Worm (Caenorhabditis elegans): ENCODE data around the gene idhb-1.
A peak's percentile ranks its signal among the peaks of the same experiment; 100 is the strongest.

idhb-1 gene

ce11 chrX:14134883-14135282, 39.0 kb downstream of the idhb-1 start (continued):
- TF ChIP-seq hif-1 (tag; optimal IDR thresholded peaks at IDR 0.05) (no peak), nhr-41 (GFP tag; IDR thresholded peaks at IDR 0.05) (no peak)

ce11 chrX:14134244-14134643, 39.6 kb downstream of the idhb-1 start, which contains the start of gene F28H6.8:
Gene F28H6.8, minus strand, starts transcription at chrX:14134344.
- TF ChIP-seq unc-62 (GFP tag; optimal IDR thresholded peaks at IDR 0.05 in 1 of 2) (peak in 1 of 2 experiments; percentile 71), unc-62 (tag; optimal IDR thresholded peaks at IDR 0.05) (no peak), Y75B8A.6 (GFP tag; IDR thresholded peaks at IDR 0.05) (no peak), zfp-3 (GFP tag; conservative IDR thresholded peaks at IDR 0.05) (no peak), mdt-29 (GFP tag; IDR thresholded peaks at IDR 0.05) (no peak), hlh-30 (tag; optimal IDR thresholded peaks at IDR 0.05; ENCODE audit: insufficient read depth) (no peak), lin-15B (tag; optimal IDR thresholded peaks at IDR 0.05) (no peak)

DNA sequence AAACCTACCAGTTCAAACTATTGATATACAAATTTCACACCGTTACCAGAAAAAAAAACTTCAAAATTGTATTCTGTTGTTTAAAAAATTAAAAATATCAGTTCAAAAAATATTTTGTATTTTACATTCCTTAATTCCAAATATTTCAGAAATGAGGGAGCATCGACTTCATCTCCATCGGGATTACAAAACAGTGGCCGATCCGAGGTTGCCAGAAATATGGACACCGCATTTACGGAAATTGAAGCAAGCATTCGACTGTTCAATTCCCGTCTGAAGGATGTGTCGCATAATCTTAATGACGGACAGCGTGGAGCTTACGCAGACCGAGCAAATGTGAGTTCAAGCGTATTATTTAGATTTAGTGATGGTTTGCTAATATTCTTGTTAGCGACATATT, 41.2 kb downstream of the idhb-1 start:
- TF ChIP-seq unc-62 (GFP tag; optimal IDR thresholded peaks at IDR 0.05 in 1 of 2) = peak in 1 of 2 experiments; percentile 62
- no peak for TF ChIP-seq unc-62 (tag; optimal IDR thresholded peaks at IDR 0.05)
- no peak for TF ChIP-seq mep-1 (tag; optimal IDR thresholded peaks at IDR 0.05)

DNA sequence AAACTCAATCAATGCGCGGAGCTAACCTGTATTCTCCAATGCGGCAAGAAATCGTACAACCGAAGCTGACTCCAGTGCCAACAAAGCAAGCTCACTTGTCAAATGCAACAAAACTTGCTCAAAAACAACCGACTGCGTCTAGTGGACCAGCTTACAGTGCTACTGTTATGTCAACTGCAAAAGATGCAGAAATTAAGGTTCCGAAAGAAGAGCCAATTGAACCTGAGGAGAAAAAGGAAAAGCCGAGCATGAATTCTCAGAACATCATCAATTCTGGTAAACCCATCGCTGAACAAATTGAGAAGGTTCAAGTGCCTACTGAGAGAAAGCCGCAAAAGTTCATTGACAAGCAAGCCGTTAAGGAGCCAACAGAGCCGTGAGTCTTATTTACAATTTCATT, 42.4 kb downstream of the idhb-1 start:
- TF ChIP-seq zfp-3 (GFP tag; conservative IDR thresholded peaks at IDR 0.05) = no peak
- TF ChIP-seq aha-1 (tag) = peak; percentile 90

- no peak for TF ChIP-seq ceh-28 (tag; optimal IDR thresholded peaks at IDR 0.05)
- TF ChIP-seq rbr-2 (tag; optimal IDR thresholded peaks at IDR 0.05) = peak; percentile 4
- TF ChIP-seq hlh-30 (tag; optimal IDR thresholded peaks at IDR 0.05; ENCODE audit: insufficient read depth) = peak; percentile 29
- peak; percentile 17 for TF ChIP-seq mxl-3 (GFP tag; optimal IDR thresholded peaks at IDR 0.05)
- no peak for TF ChIP-seq dmd-9 (GFP tag; IDR thresholded peaks at IDR 0.05)
- TF ChIP-seq nhr-6 (tag; optimal IDR thresholded peaks at IDR 0.05) = peak; percentile 4
- peak; percentile 71 for TF ChIP-seq mes-2 (tag; optimal IDR thresholded peaks at IDR 0.05; ENCODE audit: poor library complexity, severe bottlenecking)
- no peak for TF ChIP-seq lim-7 (GFP tag; IDR thresholded peaks at IDR 0.05)
- peak; percentile 46 for TF ChIP-seq set-16 (GFP tag; IDR thresholded peaks at IDR 0.05)
- no peak for TF ChIP-seq ZK337.2 (GFP tag; IDR thresholded peaks at IDR 0.05)
- TF ChIP-seq daf-16 (GFP tag; optimal IDR thresholded peaks at IDR 0.05) = no peak
- peak; percentile 16 for TF ChIP-seq daf-16 (tag; optimal IDR thresholded peaks at IDR 0.05)
- peak; percentile 51 for TF ChIP-seq hlh-11 (tag; optimal IDR thresholded peaks at IDR 0.05)
These were observed 46.5 kb downstream of the idhb-1 start, which contains the start of gene F28H6.4 for ce11 chrX:14127291-14127922. Gene F28H6.4, plus strand, starts transcription at chrX:14127872.

- TF ChIP-seq nhr-28 (tag; optimal IDR thresholded peaks at IDR 0.05) (peak; percentile 57), mes-2 (tag; optimal IDR thresholded peaks at IDR 0.05; ENCODE audit: poor library complexity, severe bottlenecking) (peak; percentile 32), daf-16 (GFP tag; optimal IDR thresholded peaks at IDR 0.05) (no peak), daf-16 (tag; optimal IDR thresholded peaks at IDR 0.05) (peak; percentile 55), dve-1 (tag; optimal IDR thresholded peaks at IDR 0.05; ENCODE audit: insufficient read depth) (peak; percentile 5), mdt-29 (GFP tag; IDR thresholded peaks at IDR 0.05) (0 out of 2 replicates have a peak, but pooled peaks have one; percentile 21), aha-1 (tag) (peak; percentile 65), lir-3 (tag; optimal IDR thresholded peaks at IDR 0.05) (no peak), nhr-25 (tag; optimal IDR thresholded peaks at IDR 0.05; ENCODE audit: borderline replicate concordance, insufficient read depth) (no peak), egl-43 (GFP tag; IDR thresholded peaks at IDR 0.05) (no peak), Y48G9A.11 (GFP tag; IDR thresholded peaks at IDR 0.05) (no peak)
These were observed 48.0 kb downstream of the idhb-1 start, which contains the start of gene F28H6.6 for ce11 chrX:14125870-14126269. Gene F28H6.6, minus strand, starts transcription at chrX:14125879.

Measured in whole organism, L4 larva.